Worm (Caenorhabditis elegans): ENCODE data around the gene pah-1.

ce11 chrII:8765131-8765530 lies 1.7 kb downstream of the pah-1 start:
- no peak for TF ChIP-seq skn-1 (tag; optimal IDR thresholded peaks at IDR 0.05)
- TF ChIP-seq mml-1 (tag; optimal IDR thresholded peaks at IDR 0.05) = no peak
- TF ChIP-seq ceh-9 (tag; optimal IDR thresholded peaks at IDR 0.05) = no peak
- no peak for TF ChIP-seq sea-2 (GFP tag; optimal IDR thresholded peaks at IDR 0.05)
- no peak for TF ChIP-seq ama-1 (optimal IDR thresholded peaks at IDR 0.05)
- no peak for TF ChIP-seq nhr-237 (tag; optimal IDR thresholded peaks at IDR 0.05)
- no peak for TF ChIP-seq nhr-77 (tag; optimal IDR thresholded peaks at IDR 0.05)
- TF ChIP-seq nhr-11 (tag; optimal IDR thresholded peaks at IDR 0.05) = no peak
- TF ChIP-seq pqm-1 (tag; optimal IDR thresholded peaks at IDR 0.05) = no peak
- TF ChIP-seq fos-1 (tag; optimal IDR thresholded peaks at IDR 0.05) = no peak
- no peak for TF ChIP-seq zag-1 (tag; optimal IDR thresholded peaks at IDR 0.05)
- peak; percentile 70 for TF ChIP-seq nhr-23 (tag; optimal IDR thresholded peaks at IDR 0.05)
- TF ChIP-seq pha-4 (tag; optimal IDR thresholded peaks at IDR 0.05) = no peak
